Fruit fly (Drosophila melanogaster) S2 (cell line): ENCODE data around the gene jdp.

Source experiments
- CG8478 ChIP-seq: fragments of >200 bp; optimal IDR thresholded peaks from 2 replicates; lab custom pipeline; 2018
- CTCF ChIP-seq, 2 experiments: fragments of >200 bp; optimal IDR thresholded peaks; 2 replicates each; lab custom pipeline; 2018

Gene jdp

dm6 chr3R:30536432-30536831 is 9.6 kb upstream of the jdp start:
- no peak for TF ChIP-seq CG8478 (lab: Kevin White, UChicago)
- TF ChIP-seq CTCF (optimal IDR thresholded peaks at IDR 0.05; lab: Kevin White, UChicago) = no peak

- TF ChIP-seq CTCF (optimal IDR thresholded peaks at IDR 0.05; lab: Kevin White, UChicago) = no peak
- no peak for TF ChIP-seq CG8478 (lab: Kevin White, UChicago)
These were observed 7.6 kb upstream of the jdp start for dm6 chr3R:30534444-30534843.

- TF ChIP-seq CTCF (optimal IDR thresholded peaks at IDR 0.05; lab: Kevin White, UChicago) = no peak
- no peak for TF ChIP-seq CG8478 (lab: Kevin White, UChicago)
These were observed 5.3 kb upstream of the jdp start, which contains the start of gene tmod for dm6 chr3R:30531989-30532653. Gene tmod, plus strand, starts transcription at chr3R:30532607.

- TF ChIP-seq CTCF (optimal IDR thresholded peaks at IDR 0.05; lab: Kevin White, UChicago) (no peak), CG8478 (lab: Kevin White, UChicago) (no peak)
These were observed 4.4 kb upstream of the jdp start for dm6 chr3R:30531129-30531708.

- no peak for TF ChIP-seq CG8478 (lab: Kevin White, UChicago)
- no peak for TF ChIP-seq CTCF (optimal IDR thresholded peaks at IDR 0.05; lab: Kevin White, UChicago)
These were observed 2.7 kb upstream of the jdp start for dm6 chr3R:30529570-30529969.

- TF ChIP-seq CG8478 (lab: Kevin White, UChicago) (no peak), CTCF (optimal IDR thresholded peaks at IDR 0.05; lab: Kevin White, UChicago) (no peak)
These were observed 2.0 kb upstream of the jdp start for dm6 chr3R:30528692-30529305.

dm6 chr3R:30525629-30526028 is 1.2 kb downstream of the jdp start:
- TF ChIP-seq CG8478 (lab: Kevin White, UChicago) (no peak), CTCF (optimal IDR thresholded peaks at IDR 0.05; lab: Kevin White, UChicago) (no peak)

- no peak for TF ChIP-seq CG8478 (lab: Kevin White, UChicago)
These were observed 8.5 kb downstream of the jdp start for dm6 chr3R:30518274-30518873.

- no peak for TF ChIP-seq CG8478 (lab: Kevin White, UChicago)
- no peak for TF ChIP-seq CTCF (optimal IDR thresholded peaks at IDR 0.05; lab: Kevin White, UChicago)
These were observed 12.5 kb downstream of the jdp start, which contains the start of the genes CG31524 and CG9698 for dm6 chr3R:30514255-30514827. Gene CG31524, minus strand, starts transcription at chr3R:30514355. Gene CG9698, plus strand, starts transcription at chr3R:30514777.

dm6 chr3R:30512114-30512513 is 14.7 kb downstream of the jdp start, which contains the start of gene PH4alphaNE2:
Gene PH4alphaNE2, minus strand, starts transcription at chr3R:30512214.
- TF ChIP-seq CG8478 (lab: Kevin White, UChicago) (no peak), CTCF (optimal IDR thresholded peaks at IDR 0.05; lab: Kevin White, UChicago) (no peak)

dm6 chr3R:30507723-30508122 is 19.1 kb downstream of the jdp start, which contains the start of gene CG34041:
Gene CG34041, plus strand, starts transcription at chr3R:30508023.
- no peak for TF ChIP-seq CTCF (optimal IDR thresholded peaks at IDR 0.05; lab: Kevin White, UChicago)
- TF ChIP-seq CG8478 (lab: Kevin White, UChicago) = no peak

dm6 chr3R:30505561-30506037 is 21.2 kb downstream of the jdp start, which contains the start of the genes PH4alphaSG1 and CG15539:
Gene PH4alphaSG1, minus strand, starts transcription at chr3R:30505661.
Gene CG15539, plus strand, starts transcription at chr3R:30505987.
- TF ChIP-seq CG8478 (lab: Kevin White, UChicago) (no peak), CTCF (optimal IDR thresholded peaks at IDR 0.05; lab: Kevin White, UChicago) (no peak)

- TF ChIP-seq CG8478 (lab: Kevin White, UChicago) (no peak), CTCF (optimal IDR thresholded peaks at IDR 0.05; lab: Kevin White, UChicago) (no peak)
These were observed 23.4 kb downstream of the jdp start, which contains the start of gene CG31371 for dm6 chr3R:30503406-30503805. Gene CG31371, minus strand, starts transcription at chr3R:30503506.

dm6 chr3R:30501174-30501573 is 25.7 kb downstream of the jdp start:
- no peak for TF ChIP-seq CTCF (optimal IDR thresholded peaks at IDR 0.05; lab: Kevin White, UChicago)
- TF ChIP-seq CG8478 (lab: Kevin White, UChicago) = no peak
